Fruit fly (Drosophila melanogaster) whole organism, embryonic: Measurements from ENCODE around the gene CG4914.

Experiments
- Awh ChIP-seq: fragments of 200-800 bp; sonication (Bioruptor generic); IDR thresholded peaks from 2 replicates; pipeline ENCODE4, ENCODE4 v1.3.6; 2022; ENCODE audit warnings: missing biosample characterization, missing genetic modification characterization
- BtbVII ChIP-seq: fragments of 200-800 bp; sonication (Bioruptor generic); optimal IDR thresholded peaks from 3 replicates; lab custom pipeline; 2017; ENCODE audit warnings: missing biosample characterization, mild to moderate bottlenecking, missing genetic modification characterization
- CG11085 ChIP-seq: fragments of 200-800 bp; sonication (Bioruptor generic); IDR thresholded peaks from 2 replicates; pipeline ENCODE4 v1.3.6; 2022; ENCODE audit warnings: missing biosample characterization, missing genetic modification characterization
- CG11247 ChIP-seq: fragments of 200-800 bp; sonication (Bioruptor generic); IDR thresholded peaks from 2 replicates; pipeline ENCODE4 v1.3.6; 2022; ENCODE audit warnings: missing biosample characterization, missing genetic modification characterization
- CG14667 ChIP-seq: fragments of 200-800 bp; sonication (Bioruptor generic); IDR thresholded peaks from 2 replicates; pipeline ENCODE4 v1.3.6; 2022; ENCODE audit warnings: missing biosample characterization, missing genetic modification characterization
- CG15073 ChIP-seq: fragments of 200-800 bp; sonication (Bioruptor generic); optimal IDR thresholded peaks from 2 replicates; lab custom pipeline; 2016; ENCODE audit warnings: missing biosample characterization, missing genetic modification characterization
- CG1602 ChIP-seq: fragments of 200-800 bp; sonication (Bioruptor generic); optimal IDR thresholded peaks from 3 replicates; lab custom pipeline; 2016; ENCODE audit warnings: missing biosample characterization, missing genetic modification characterization
- CG17385 ChIP-seq: fragments of 200-800 bp; sonication (Bioruptor generic); optimal IDR thresholded peaks from 3 replicates; lab custom pipeline; 2018; ENCODE audit warnings: missing biosample characterization, mild to moderate bottlenecking, missing genetic modification characterization
- CG17612 ChIP-seq: fragments of 200-800 bp; sonication (Bioruptor generic); IDR thresholded peaks from 2 replicates; pipeline ENCODE4 v1.3.6; 2022; ENCODE audit warnings: missing biosample characterization, missing genetic modification characterization
- CG18619 ChIP-seq: fragments of 200-800 bp; sonication (Bioruptor generic); optimal IDR thresholded peaks from 3 replicates; lab custom pipeline; 2017; ENCODE audit warnings: missing biosample characterization, mild to moderate bottlenecking, missing genetic modification characterization
- CG4328 ChIP-seq: fragments of 200-800 bp; sonication (Bioruptor generic); optimal IDR thresholded peaks from 3 replicates; lab custom pipeline; 2017; ENCODE audit warnings: missing biosample characterization, missing genetic modification reagents, missing genetic modification characterization
- CG6272 ChIP-seq: fragments of 200-800 bp; sonication (Bioruptor generic); IDR thresholded peaks from 2 replicates; pipeline ENCODE4 v1.3.6; 2022; ENCODE audit warnings: missing biosample characterization, missing genetic modification characterization
- CG7357 ChIP-seq: fragments of 200-800 bp; sonication (Bioruptor generic); IDR thresholded peaks from 3 replicates; pipeline ENCODE4 v1.3.6; 2022; ENCODE audit warnings: missing biosample characterization, missing genetic modification characterization
- CG7786 ChIP-seq: fragments of 200-800 bp; sonication (Bioruptor generic); optimal IDR thresholded peaks from 2 replicates; lab custom pipeline; 2016; ENCODE audit warnings: missing biosample characterization, missing genetic modification characterization
- CG8290 ChIP-seq, 3 experiments: fragments of 200-800 bp; sonication (Bioruptor generic); optimal IDR thresholded peaks; 2 replicates each; lab custom pipeline; 2016 to 2019; ENCODE audit warnings: missing biosample characterization in 3 of 3, missing genetic modification characterization in 3 of 3, mild to moderate bottlenecking in 2 of 3, moderate library complexity in 1 of 3
- CG9609 ChIP-seq: fragments of 200-800 bp; sonication (Bioruptor generic); optimal IDR thresholded peaks from 3 replicates; lab custom pipeline; 2016; ENCODE audit warnings: missing biosample characterization, missing genetic modification characterization
- Dbx ChIP-seq: fragments of 200-800 bp; sonication (Bioruptor generic); IDR thresholded peaks from 3 replicates; pipeline ENCODE4 v1.3.6; 2022; ENCODE audit warnings: missing biosample characterization, missing genetic modification characterization
- Elba2 ChIP-seq: fragments of 200-800 bp; sonication (Bioruptor generic); optimal IDR thresholded peaks from 3 replicates; lab custom pipeline; 2016; ENCODE audit warnings: missing biosample characterization, missing genetic modification characterization
- Ets97D ChIP-seq: fragments of 200-800 bp; sonication (Bioruptor generic); optimal IDR thresholded peaks from 3 replicates; lab custom pipeline; 2016; ENCODE audit warnings: missing biosample characterization, missing genetic modification characterization
- HmgZ ChIP-seq: fragments of 200-800 bp; sonication (Bioruptor generic); optimal IDR thresholded peaks from 2 replicates; lab custom pipeline; 2018; ENCODE audit warnings: missing biosample characterization, mild to moderate bottlenecking, missing genetic modification characterization
- Hmx ChIP-seq: fragments of 200-800 bp; sonication (Bioruptor generic); optimal IDR thresholded peaks from 2 replicates; lab custom pipeline; 2016; ENCODE audit warnings: missing biosample characterization, missing genetic modification characterization
- Hr78 ChIP-seq, 2 experiments: fragments of 200-800 bp in 1 of 2; fragments of >200 bp in 1 of 2; sonication (Bioruptor generic) in 1 of 2; optimal IDR thresholded peaks; 2 replicates each; lab custom pipeline; 2017 to 2019; ENCODE audit warnings: missing biosample characterization in 2 of 2, missing genetic modification characterization in 2 of 2, mild to moderate bottlenecking in 1 of 2, moderate library complexity in 1 of 2
- Hsf ChIP-seq: fragments of 200-800 bp; sonication (Bioruptor generic); optimal IDR thresholded peaks from 3 replicates; lab custom pipeline; 2016; ENCODE audit warnings: missing biosample characterization, missing genetic modification characterization
- Mrtf ChIP-seq: fragments of 200-800 bp; sonication (Bioruptor generic); IDR thresholded peaks from 3 replicates; pipeline ENCODE4 v1.3.6; 2022; ENCODE audit warnings: missing biosample characterization, missing genetic modification characterization
- Neu2 ChIP-seq: fragments of 200-800 bp; sonication (Bioruptor generic); optimal IDR thresholded peaks from 3 replicates; lab custom pipeline; 2016; ENCODE audit warnings: missing biosample characterization, missing genetic modification characterization, borderline replicate concordance
- Nf-YB ChIP-seq: fragments of 200-800 bp; sonication (Bioruptor generic); optimal IDR thresholded peaks from 3 replicates; lab custom pipeline; 2019; ENCODE audit warnings: missing biosample characterization, mild to moderate bottlenecking, missing genetic modification characterization, moderate library complexity
- Nf-YC ChIP-seq: fragments of 200-800 bp; optimal IDR thresholded peaks from 3 replicates; lab custom pipeline; 2019; ENCODE audit warnings: missing biosample characterization, mild to moderate bottlenecking, missing genetic modification characterization, moderate library complexity
- Opbp ChIP-seq: fragments of 200-800 bp; sonication (Bioruptor generic); IDR thresholded peaks from 3 replicates; pipeline ENCODE4 v1.3.6; 2022; ENCODE audit warnings: missing biosample characterization, missing genetic modification characterization; ENCODE audit not compliant: partially characterized antibody
- Rx ChIP-seq: fragments of 200-800 bp; sonication (Bioruptor generic); IDR thresholded peaks from 2 replicates; pipeline ENCODE4 v1.3.6; 2022; ENCODE audit warnings: missing biosample characterization, missing genetic modification characterization
- Sin3A ChIP-seq: fragments of >200 bp; optimal IDR thresholded peaks from 2 replicates; lab custom pipeline; 2018
- Vsx1 ChIP-seq: fragments of 200-800 bp; sonication (Bioruptor generic); optimal IDR thresholded peaks from 2 replicates; lab custom pipeline; 2017; ENCODE audit warnings: missing biosample characterization, mild to moderate bottlenecking, missing genetic modification characterization, missing genetic modification reagents
- Xrp1 ChIP-seq: fragments of 200-800 bp; sonication (Bioruptor generic); IDR thresholded peaks from 2 replicates; pipeline ENCODE4 v1.3.6; 2022; ENCODE audit warnings: missing biosample characterization, missing genetic modification characterization
- bab2 ChIP-seq: fragments of 200-800 bp; sonication (Bioruptor generic); optimal IDR thresholded peaks from 2 replicates; lab custom pipeline; 2016; ENCODE audit warnings: missing biosample characterization, missing genetic modification characterization
- cad ChIP-seq: fragments of >200 bp; optimal IDR thresholded peaks from 2 replicates; lab custom pipeline; 2017; ENCODE audit warnings: missing biosample characterization, missing genetic modification characterization
- chif ChIP-seq, 2 experiments: fragments of 200-800 bp; sonication (Bioruptor generic); optimal IDR thresholded peaks; 3 replicates each; lab custom pipeline; 2016; ENCODE audit warnings: missing biosample characterization in 2 of 2, missing genetic modification characterization in 2 of 2
- crp ChIP-seq, 2 experiments: fragments of 200-800 bp; sonication (Bioruptor generic); optimal IDR thresholded peaks; 2 replicates in 1 of 2; 3 replicates in 1 of 2; lab custom pipeline; 2017; ENCODE audit warnings: missing biosample characterization in 2 of 2, missing genetic modification characterization in 2 of 2, mild to moderate bottlenecking in 1 of 2, moderate library complexity in 1 of 2
- dm ChIP-seq: fragments of 200-800 bp; sonication (Bioruptor generic); optimal IDR thresholded peaks from 3 replicates; lab custom pipeline; 2016; ENCODE audit warnings: missing biosample characterization, missing genetic modification characterization
- eyg ChIP-seq: fragments of 200-800 bp; sonication (Bioruptor generic); optimal IDR thresholded peaks from 3 replicates; lab custom pipeline; 2016; ENCODE audit warnings: missing biosample characterization, missing genetic modification characterization
- hkb ChIP-seq, 2 experiments: fragments of 200-800 bp in 1 of 2; fragments of >200 bp in 1 of 2; sonication (Bioruptor generic) in 1 of 2; IDR thresholded peaks in 1 of 2; optimal IDR thresholded peaks in 1 of 2; 2 replicates each; pipeline versions ENCODE4 v1.3.6 to Lab custom; 2017 to 2022; ENCODE audit warnings: missing biosample characterization in 1 of 2, missing genetic modification characterization in 1 of 2
- hth ChIP-seq: fragments of >200 bp; optimal IDR thresholded peaks from 2 replicates; lab custom pipeline; 2017; ENCODE audit warnings: inconsistent platforms
- jing ChIP-seq: fragments of 200-800 bp; sonication (Bioruptor generic); optimal IDR thresholded peaks from 2 replicates; lab custom pipeline; 2018; ENCODE audit warnings: missing biosample characterization, mild to moderate bottlenecking, missing genetic modification characterization
- luna ChIP-seq: fragments of 200-800 bp; sonication (Bioruptor generic); optimal IDR thresholded peaks from 2 replicates; lab custom pipeline; 2016; ENCODE audit warnings: missing biosample characterization, missing genetic modification characterization
- mld ChIP-seq: fragments of 200-800 bp; sonication (Bioruptor generic); IDR thresholded peaks from 3 replicates; pipeline ENCODE4 v1.3.6; 2022; ENCODE audit warnings: missing biosample characterization, missing genetic modification characterization; ENCODE audit not compliant: partially characterized antibody
- odd ChIP-seq: fragments of 200-800 bp; sonication (Bioruptor generic); optimal IDR thresholded peaks from 2 replicates; lab custom pipeline; 2017; ENCODE audit warnings: missing biosample characterization, mild to moderate bottlenecking, missing genetic modification characterization
- pho ChIP-seq: fragments of 200-800 bp; sonication (Bioruptor generic); optimal IDR thresholded peaks from 2 replicates; lab custom pipeline; 2016; ENCODE audit warnings: missing biosample characterization, missing genetic modification characterization
- sima ChIP-seq: fragments of 200-800 bp; sonication (Bioruptor generic); optimal IDR thresholded peaks from 2 replicates; lab custom pipeline; 2016; ENCODE audit warnings: missing biosample characterization, missing genetic modification characterization
- slp2 ChIP-seq: fragments of 200-800 bp; sonication (Bioruptor generic); optimal IDR thresholded peaks from 2 replicates; lab custom pipeline; 2016; ENCODE audit warnings: missing biosample characterization, missing genetic modification characterization
- tio ChIP-seq: fragments of 200-800 bp; sonication (Bioruptor generic); optimal IDR thresholded peaks from 2 replicates; lab custom pipeline; 2017; ENCODE audit warnings: missing biosample characterization, missing genetic modification characterization, inconsistent platforms
- tll ChIP-seq, 2 experiments: fragments of 200-800 bp in 1 of 2; fragments of >200 bp in 1 of 2; sonication (Bioruptor generic) in 1 of 2; optimal IDR thresholded peaks; 2 replicates each; lab custom pipeline; 2017 to 2019; ENCODE audit warnings: missing biosample characterization in 2 of 2, missing genetic modification characterization in 2 of 2, mild to moderate bottlenecking in 1 of 2, moderate library complexity in 1 of 2

The CG4914 gene

DNA sequence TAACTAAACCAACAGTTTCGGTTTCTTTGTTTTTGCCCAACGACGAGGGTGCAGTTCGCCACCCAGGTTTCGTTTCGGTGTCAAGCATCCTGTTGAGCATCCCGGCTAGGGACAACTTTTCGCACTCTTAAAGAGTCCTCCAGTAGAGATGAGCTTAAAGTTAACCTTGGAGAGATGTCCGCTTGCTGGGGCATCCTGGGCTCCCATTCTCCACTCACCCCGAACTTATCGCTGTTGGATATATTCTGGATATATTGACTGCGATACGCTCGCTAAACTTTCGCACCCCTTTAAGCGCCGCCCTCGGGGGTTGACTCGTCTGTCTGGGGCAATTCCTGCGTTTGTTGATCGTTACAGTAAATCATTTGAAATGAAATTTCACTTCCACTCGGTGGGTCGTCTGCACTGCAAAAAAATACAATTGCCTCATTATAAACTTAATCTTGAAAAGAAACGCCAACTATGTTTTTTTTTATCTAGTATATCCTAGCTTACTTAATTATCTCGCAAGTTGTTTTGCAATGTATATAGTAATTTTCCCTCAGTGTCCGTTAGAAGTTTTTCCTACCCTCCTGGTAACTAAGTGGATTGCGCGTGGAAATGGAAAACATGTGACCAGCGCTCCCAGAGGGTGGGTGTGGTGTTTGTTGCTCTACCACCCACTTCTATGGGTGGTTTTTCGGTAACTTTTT is 16.2 kb downstream of the CG4914 start (continued):
- TF ChIP-seq hkb (optimal IDR thresholded peaks at IDR 0.05; lab: Kevin White, UChicago) (no peak), hkb (GFP tag; IDR thresholded peaks at IDR 0.05; lab: Robert Waterston, UW) (peak; percentile 91), CG6272 (peak; percentile 76), tio (peak; percentile 69), CG7357 (GFP tag; lab: Robert Waterston, UW) (peak; percentile 76; the same call in 2 of the 3 replicates), Opbp (no peak), Hmx (GFP tag; lab: Kevin White, UChicago) (no peak), Ets97D (peak; percentile 41), Rx (peak; percentile 78), Vsx1 (GFP tag; lab: Kevin White, UChicago) (peak; percentile 53), chif (GFP tag; optimal IDR thresholded peaks at IDR 0.05; lab: Kevin White, UChicago) (peak; percentile 71 to 79), sima (GFP tag; lab: Kevin White, UChicago) (peak; percentile 47), slp2 (GFP tag; lab: Kevin White, UChicago) (peak; percentile 74), pho (GFP tag; lab: Kevin White, UChicago) (peak; percentile 69), crp (GFP tag; optimal IDR thresholded peaks at IDR 0.05; lab: Kevin White, UChicago) (peak in 1 of 2 experiments; percentile 34), Awh (GFP tag; lab: Robert Waterston, UW) (peak; percentile 87), Mrtf (GFP tag; lab: Robert Waterston, UW) (peak; percentile 77), Neu2 (GFP tag; lab: Kevin White, UChicago) (no peak), tll (GFP tag; optimal IDR thresholded peaks at IDR 0.05; lab: Kevin White, UChicago) (no peak), CG7786 (GFP tag; lab: Kevin White, UChicago) (peak; percentile 79), CG17612 (0 out of 2 replicates have a peak, but pooled peaks have one; percentile 16), CG11085 (peak; percentile 71; the same call in 1 of the 2 replicates), Hr78 (GFP tag; optimal IDR thresholded peaks at IDR 0.05; lab: Kevin White, UChicago) (peak in 1 of 2 experiments; percentile 2), Sin3A (lab: Kevin White, UChicago) (no peak), CG18619 (GFP tag; lab: Kevin White, UChicago) (peak; percentile 67), Dbx (peak; percentile 60; the same call in 2 of the 3 replicates), CG11247 (peak; percentile 82), bab2 (GFP tag; lab: Kevin White, UChicago) (peak; percentile 84), Xrp1 (peak; percentile 93), cad (no peak), Elba2 (GFP tag; lab: Kevin White, UChicago) (no peak), luna (GFP tag; lab: Kevin White, UChicago) (no peak), CG9609 (GFP tag; lab: Kevin White, UChicago) (peak; percentile 73), CG4328 (GFP tag; lab: Kevin White, UChicago) (peak; percentile 58), odd (GFP tag; lab: Kevin White, UChicago) (peak; percentile 52), CG17385 (peak; percentile 76), BtbVII (peak; percentile 64), CG15073 (GFP tag; lab: Kevin White, UChicago) (no peak), mld (no peak), HmgZ (peak; percentile 76), CG8290 (GFP tag; optimal IDR thresholded peaks at IDR 0.05; lab: Kevin White, UChicago) (peak; percentile 35), CG8290 (tag; optimal IDR thresholded peaks at IDR 0.05; lab: Kevin White, UChicago) (peak in 1 of 2 experiments; percentile 46), Nf-YC (peak; percentile 39), CG14667 (peak; percentile 63), hth (lab: Kevin White, UChicago) (no peak), Nf-YB (GFP tag; lab: Kevin White, UChicago) (peak; percentile 50), jing (GFP tag; lab: Kevin White, UChicago) (peak; percentile 44), Hsf (GFP tag; lab: Kevin White, UChicago) (peak; percentile 75), eyg (GFP tag; lab: Kevin White, UChicago) (peak; percentile 73), dm (GFP tag; lab: Kevin White, UChicago) (peak; percentile 49), CG1602 (GFP tag; lab: Kevin White, UChicago) (peak; percentile 69)
